Fruit fly (Drosophila melanogaster): ENCODE measurements around the gene Dip-C.

Gene Dip-C

DNA sequence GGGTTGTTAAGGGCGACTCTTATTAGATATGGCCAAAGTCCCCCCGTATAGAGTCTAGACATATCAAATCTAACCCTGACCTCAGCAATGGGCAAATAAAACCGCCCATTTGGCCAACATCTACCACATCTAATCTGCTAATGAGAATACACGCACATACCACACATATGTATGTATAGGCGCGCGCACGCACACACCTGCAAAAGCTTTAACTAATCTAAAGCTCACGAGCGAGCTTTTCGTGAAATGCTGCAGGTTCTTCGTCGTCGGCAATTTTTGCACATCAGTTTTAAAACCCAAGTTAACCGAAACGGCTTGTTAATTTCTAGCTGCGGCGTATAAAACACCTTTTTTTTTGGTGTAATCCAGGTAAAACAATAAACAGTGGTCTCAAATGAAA lies 30.2 kb upstream of the Dip-C start (continued):
- no peak for TF ChIP-seq CG7928 (GFP tag; optimal IDR thresholded peaks at IDR 0.05)
- no peak for TF ChIP-seq dmrt99B (tag; optimal IDR thresholded peaks at IDR 0.05)
- TF ChIP-seq B-H2 (GFP tag; optimal IDR thresholded peaks at IDR 0.05): peak; percentile 49
- no peak for TF ChIP-seq CG2199 (GFP tag; IDR thresholded peaks at IDR 0.05)
- TF ChIP-seq CG12071 (GFP tag; optimal IDR thresholded peaks at IDR 0.05): no peak
- no peak for TF ChIP-seq Gug (GFP tag; IDR thresholded peaks at IDR 0.05)
- TF ChIP-seq Nf-YB (GFP tag; optimal IDR thresholded peaks at IDR 0.05): no peak
- TF ChIP-seq Sox102F (GFP tag; optimal IDR thresholded peaks at IDR 0.05): no peak
- no peak for TF ChIP-seq knrl (GFP tag; IDR thresholded peaks at IDR 0.05; ENCODE audit: partially characterized antibody)
- no peak for TF ChIP-seq crol (GFP tag; IDR thresholded peaks at IDR 0.05)
- TF ChIP-seq CG9797 (GFP tag; optimal IDR thresholded peaks at IDR 0.05): no peak
- no peak for TF ChIP-seq twi (tag; optimal IDR thresholded peaks at IDR 0.05)
- no peak for TF ChIP-seq psq (GFP tag; optimal IDR thresholded peaks at IDR 0.05)
- peak; percentile 48 for TF ChIP-seq abd-A (tag; optimal IDR thresholded peaks at IDR 0.05)
- TF ChIP-seq gt (GFP tag; IDR thresholded peaks at IDR 0.05): no peak
- no peak for TF ChIP-seq CG4360 (GFP tag; IDR thresholded peaks at IDR 0.05)
- no peak for TF ChIP-seq H15 (GFP tag; IDR thresholded peaks at IDR 0.05)
- peak; percentile 89; the same call in 3 of the 4 replicates for TF ChIP-seq chinmo (GFP tag; IDR thresholded peaks at IDR 0.05; ENCODE audit: partially characterized antibody)
- TF ChIP-seq Hr78 (GFP tag; optimal IDR thresholded peaks at IDR 0.05): peak in 1 of 2 experiments; percentile 12
- no peak for TF ChIP-seq NK7.1 (GFP tag; optimal IDR thresholded peaks at IDR 0.05)
- TF ChIP-seq tx (GFP tag; optimal IDR thresholded peaks at IDR 0.05): no peak
- no peak for TF ChIP-seq pum (GFP tag; optimal IDR thresholded peaks at IDR 0.05)
- TF ChIP-seq toy (GFP tag; IDR thresholded peaks at IDR 0.05): no peak
- peak; percentile 20; the same call in 1 of the 2 replicates for TF ChIP-seq Bgb (GFP tag; IDR thresholded peaks at IDR 0.05; ENCODE audit: partially characterized antibody)
- TF ChIP-seq HLH4C (GFP tag; IDR thresholded peaks at IDR 0.05; ENCODE audit: partially characterized antibody): 0 out of 3 replicates have a peak, but pooled peaks have one; percentile 19
- no peak for TF ChIP-seq CG14441 (GFP tag; IDR thresholded peaks at IDR 0.05)
- TF ChIP-seq tna (GFP tag; IDR thresholded peaks at IDR 0.05; ENCODE audit: partially characterized antibody): 0 out of 2 replicates have a peak, but pooled peaks have one; percentile 37
- no peak for TF ChIP-seq amos (GFP tag; IDR thresholded peaks at IDR 0.05; ENCODE audit: partially characterized antibody)
- TF ChIP-seq Meics (GFP tag; optimal IDR thresholded peaks at IDR 0.05): no peak
- no peak for TF ChIP-seq CG1832 (GFP tag; optimal IDR thresholded peaks at IDR 0.05)
- no peak for TF ChIP-seq CG13424 (tag; optimal IDR thresholded peaks at IDR 0.05)
- no peak for TF ChIP-seq CG30020 (tag; optimal IDR thresholded peaks at IDR 0.05)
- no peak for TF ChIP-seq Nf-YC (tag; optimal IDR thresholded peaks at IDR 0.05)
- no peak for TF ChIP-seq Dfd (GFP tag; optimal IDR thresholded peaks at IDR 0.05)
- TF ChIP-seq Ssrp (tag; optimal IDR thresholded peaks at IDR 0.05): no peak
- 0 out of 2 replicates have a peak, but pooled peaks have one; percentile 29 for TF ChIP-seq GATAe (GFP tag; conservative IDR thresholded peaks at IDR 0.05)
- TF ChIP-seq crc (GFP tag; optimal IDR thresholded peaks at IDR 0.05): no peak
- no peak for TF ChIP-seq zfh1 (GFP tag; IDR thresholded peaks at IDR 0.05)
- no peak for TF ChIP-seq CG8944 (GFP tag; optimal IDR thresholded peaks at IDR 0.05)
- no peak for TF ChIP-seq disco-r (GFP tag; optimal IDR thresholded peaks at IDR 0.05)
- no peak for TF ChIP-seq fd102C (GFP tag; optimal IDR thresholded peaks at IDR 0.05)
- TF ChIP-seq odd (GFP tag; optimal IDR thresholded peaks at IDR 0.05): no peak
- peak; percentile 20 for TF ChIP-seq sug (tag; optimal IDR thresholded peaks at IDR 0.05)
- TF ChIP-seq Neu2 (GFP tag; optimal IDR thresholded peaks at IDR 0.05; ENCODE audit: borderline replicate concordance): no peak
- no peak for TF ChIP-seq CG14965 (GFP tag; optimal IDR thresholded peaks at IDR 0.05; ENCODE audit: borderline replicate concordance)
- peak; percentile 95 for TF ChIP-seq exex (tag; optimal IDR thresholded peaks at IDR 0.05)
- no peak for TF ChIP-seq CG13775 (GFP tag; optimal IDR thresholded peaks at IDR 0.05)
- no peak for TF ChIP-seq ci (GFP tag; IDR thresholded peaks at IDR 0.05)
- TF ChIP-seq CG34376 (GFP tag; optimal IDR thresholded peaks at IDR 0.05): peak; percentile 63
- TF ChIP-seq pzg (GFP tag; optimal IDR thresholded peaks at IDR 0.05): no peak
